Fruit fly (Drosophila melanogaster) whole organism, embryonic: ENCODE data around the gene CG5928.

Experiments used
- Ada2b ChIP-seq: fragments of 200-800 bp; sonication (Bioruptor generic); IDR thresholded peaks from 2 replicates; pipeline ENCODE4 v1.3.6; 2022; ENCODE audit warnings: missing biosample characterization, missing genetic modification characterization
- Aef1 ChIP-seq: fragments of 200-800 bp; sonication (Bioruptor generic); IDR thresholded peaks from 3 replicates; pipeline ENCODE4 v1.3.6; 2022; ENCODE audit warnings: missing biosample characterization, missing genetic modification characterization
- Bdp1 ChIP-seq: fragments of 200-800 bp; sonication (Bioruptor generic); optimal IDR thresholded peaks from 3 replicates; lab custom pipeline; 2016; ENCODE audit warnings: missing biosample characterization, missing genetic modification characterization
- BtbVII ChIP-seq: fragments of 200-800 bp; sonication (Bioruptor generic); optimal IDR thresholded peaks from 3 replicates; lab custom pipeline; 2017; ENCODE audit warnings: missing biosample characterization, mild to moderate bottlenecking, missing genetic modification characterization
- Bteb2 ChIP-seq: fragments of 200-800 bp; sonication (Bioruptor generic); optimal IDR thresholded peaks from 2 replicates; lab custom pipeline; 2016; ENCODE audit warnings: missing biosample characterization, missing genetic modification characterization
- CG10147 ChIP-seq: fragments of 200-800 bp; sonication (Bioruptor generic); optimal IDR thresholded peaks from 2 replicates; lab custom pipeline; 2019; ENCODE audit warnings: missing biosample characterization, mild to moderate bottlenecking, missing genetic modification characterization, moderate library complexity
- CG11398 ChIP-seq: fragments of 200-800 bp; sonication (Bioruptor generic); optimal IDR thresholded peaks from 2 replicates; lab custom pipeline; 2016; ENCODE audit warnings: missing biosample characterization, missing genetic modification characterization
- CG13894 ChIP-seq: fragments of 200-800 bp; sonication (Bioruptor generic); optimal IDR thresholded peaks from 3 replicates; lab custom pipeline; 2018; ENCODE audit warnings: missing biosample characterization, mild to moderate bottlenecking, missing genetic modification characterization, moderate library complexity
- CG17328 ChIP-seq: fragments of 200-800 bp; sonication (Bioruptor generic); IDR thresholded peaks from 2 replicates; pipeline ENCODE4 v1.3.6; 2022; ENCODE audit warnings: missing biosample characterization, missing genetic modification characterization
- CG18011 ChIP-seq: fragments of 200-800 bp; sonication (Bioruptor generic); optimal IDR thresholded peaks from 2 replicates; lab custom pipeline; 2017; ENCODE audit warnings: missing biosample characterization, missing genetic modification characterization, mild to moderate bottlenecking, moderate library complexity, missing genotype
- CG18262 ChIP-seq: fragments of 200-800 bp; optimal IDR thresholded peaks from 3 replicates; lab custom pipeline; 2019; ENCODE audit warnings: missing biosample characterization, mild to moderate bottlenecking, missing genetic modification characterization, moderate library complexity
- CG18619 ChIP-seq: fragments of 200-800 bp; sonication (Bioruptor generic); optimal IDR thresholded peaks from 3 replicates; lab custom pipeline; 2017; ENCODE audit warnings: missing biosample characterization, mild to moderate bottlenecking, missing genetic modification characterization
- CG2120 ChIP-seq: fragments of 200-800 bp; sonication (Bioruptor generic); optimal IDR thresholded peaks from 3 replicates; lab custom pipeline; 2016; ENCODE audit warnings: missing biosample characterization, missing genetic modification characterization
- CG30403 ChIP-seq: fragments of 200-800 bp; sonication (Bioruptor generic); optimal IDR thresholded peaks from 3 replicates; lab custom pipeline; 2016; ENCODE audit warnings: missing biosample characterization, missing genetic modification characterization
- CG34422 ChIP-seq: fragments of 200-800 bp; sonication (Bioruptor generic); IDR thresholded peaks from 3 replicates; pipeline ENCODE4 v1.3.6; 2022; ENCODE audit warnings: missing biosample characterization, missing genetic modification characterization
- CG6654 ChIP-seq: fragments of 200-800 bp; sonication (Bioruptor generic); optimal IDR thresholded peaks from 2 replicates; lab custom pipeline; 2017; ENCODE audit warnings: missing biosample characterization, mild to moderate bottlenecking, missing genetic modification characterization
- CG7372 ChIP-seq: fragments of 200-800 bp; sonication (Bioruptor generic); IDR thresholded peaks from 2 replicates; pipeline ENCODE4 v1.3.6; 2022; ENCODE audit warnings: missing biosample characterization, missing genetic modification characterization
- Gug ChIP-seq: fragments of 200-800 bp; sonication (Bioruptor generic); IDR thresholded peaks from 4 replicates; pipeline ENCODE4 v1.3.6; 2022; ENCODE audit warnings: missing biosample characterization, missing genetic modification characterization
- H15 ChIP-seq: fragments of 200-800 bp; sonication (Bioruptor generic); IDR thresholded peaks from 3 replicates; pipeline ENCODE4 v1.3.6; 2022; ENCODE audit warnings: missing biosample characterization, missing genetic modification characterization
- Lim3 ChIP-seq: fragments of 200-800 bp; sonication (Bioruptor generic); IDR thresholded peaks from 2 replicates; pipeline ENCODE4 v1.3.6; 2022; ENCODE audit warnings: missing biosample characterization, missing genetic modification characterization
- MBD-R2 ChIP-seq: fragments of 200-800 bp; sonication (Bioruptor generic); IDR thresholded peaks from 2 replicates; pipeline ENCODE4 v1.3.6; 2022; ENCODE audit warnings: missing biosample characterization, missing genetic modification characterization
- Mad ChIP-seq: fragments of 200-800 bp; sonication (Bioruptor generic); optimal IDR thresholded peaks from 2 replicates; lab custom pipeline; 2016; ENCODE audit warnings: missing biosample characterization, missing genetic modification characterization
- NC2α ChIP-seq: fragments of 200-800 bp; sonication (Bioruptor generic); optimal IDR thresholded peaks from 2 replicates; lab custom pipeline; 2016; ENCODE audit warnings: missing biosample characterization, missing genetic modification characterization
- NFAT ChIP-seq: fragments of 200-800 bp; sonication (Bioruptor generic); IDR thresholded peaks from 2 replicates; pipeline ENCODE4 v1.3.6; 2022; ENCODE audit warnings: missing biosample characterization, missing genetic modification characterization
- NfI ChIP-seq: fragments of 200-800 bp; sonication (Bioruptor generic); optimal IDR thresholded peaks from 3 replicates; lab custom pipeline; 2018; ENCODE audit warnings: missing biosample characterization, mild to moderate bottlenecking, missing genetic modification characterization, moderate library complexity
- Oli ChIP-seq: fragments of 200-800 bp; sonication (Bioruptor generic); optimal IDR thresholded peaks from 2 replicates; lab custom pipeline; 2018; ENCODE audit warnings: missing biosample characterization, mild to moderate bottlenecking, missing genetic modification characterization, moderate library complexity
- Opbp ChIP-seq: fragments of 200-800 bp; sonication (Bioruptor generic); IDR thresholded peaks from 3 replicates; pipeline ENCODE4 v1.3.6; 2022; ENCODE audit warnings: missing biosample characterization, missing genetic modification characterization; ENCODE audit not compliant: partially characterized antibody
- Rfx ChIP-seq: fragments of 200-800 bp; sonication (Bioruptor generic); IDR thresholded peaks from 2 replicates; pipeline ENCODE4 v1.3.6; 2022; ENCODE audit warnings: missing biosample characterization, missing genetic modification characterization
- Sox100B ChIP-seq: fragments of 200-800 bp; sonication (Bioruptor generic); optimal IDR thresholded peaks from 3 replicates; lab custom pipeline; 2018; ENCODE audit warnings: missing biosample characterization, mild to moderate bottlenecking, missing genetic modification characterization
- Taf1 ChIP-seq: fragments of 200-800 bp; sonication (Bioruptor generic); IDR thresholded peaks from 2 replicates; pipeline ENCODE4 v1.3.6; 2022; ENCODE audit warnings: missing biosample characterization, missing genetic modification characterization
- Xbp1 ChIP-seq: fragments of 200-800 bp; sonication (Bioruptor generic); optimal IDR thresholded peaks from 3 replicates; lab custom pipeline; 2016; ENCODE audit warnings: missing biosample characterization, mild to moderate bottlenecking, missing genetic modification characterization
- ase ChIP-seq: fragments of 200-800 bp; sonication (Bioruptor generic); IDR thresholded peaks from 3 replicates; pipeline ENCODE4 v1.3.6; 2022; ENCODE audit warnings: missing biosample characterization, missing genetic modification characterization
- cad ChIP-seq: fragments of >200 bp; optimal IDR thresholded peaks from 2 replicates; lab custom pipeline; 2017; ENCODE audit warnings: missing biosample characterization, missing genetic modification characterization
- dan ChIP-seq: fragments of 200-800 bp; sonication (Bioruptor generic); IDR thresholded peaks from 2 replicates; pipeline ENCODE4 v1.3.6; 2022; ENCODE audit warnings: missing biosample characterization, missing genetic modification characterization
- dmrt99B ChIP-seq: fragments of 200-800 bp; sonication (Bioruptor generic); optimal IDR thresholded peaks from 2 replicates; lab custom pipeline; 2018; ENCODE audit warnings: missing biosample characterization, mild to moderate bottlenecking, missing genetic modification characterization, moderate library complexity
- fd64A ChIP-seq: fragments of 200-800 bp; sonication (Bioruptor generic); optimal IDR thresholded peaks from 3 replicates; lab custom pipeline; 2018; ENCODE audit warnings: missing biosample characterization, mild to moderate bottlenecking, missing genetic modification characterization
- gro ChIP-seq: fragments of 200-800 bp; sonication (Bioruptor generic); optimal IDR thresholded peaks from 2 replicates; lab custom pipeline; 2016; ENCODE audit warnings: missing biosample characterization, missing genetic modification characterization
- lilli ChIP-seq: fragments of 200-800 bp; sonication (Bioruptor generic); optimal IDR thresholded peaks from 3 replicates; lab custom pipeline; 2016; ENCODE audit warnings: missing biosample characterization, missing genetic modification characterization
- lmd ChIP-seq: fragments of 200-800 bp; sonication (Bioruptor generic); IDR thresholded peaks from 2 replicates; pipeline ENCODE4 v1.3.6; 2022; ENCODE audit warnings: missing biosample characterization, missing genetic modification characterization
- maf-S ChIP-seq: fragments of 200-800 bp; sonication (Bioruptor generic); optimal IDR thresholded peaks from 2 replicates; lab custom pipeline; 2016; ENCODE audit warnings: missing biosample characterization, missing genetic modification characterization
- otp ChIP-seq: fragments of 200-800 bp; sonication (Bioruptor generic); IDR thresholded peaks from 3 replicates; pipeline ENCODE4, ENCODE4 v1.3.6; 2022; ENCODE audit warnings: missing biosample characterization, missing genetic modification characterization
- pum ChIP-seq: fragments of 200-800 bp; sonication (Bioruptor generic); optimal IDR thresholded peaks from 2 replicates; lab custom pipeline; 2016; ENCODE audit warnings: missing biosample characterization, missing genetic modification characterization
- ranshi ChIP-seq: fragments of 200-800 bp; sonication (Bioruptor generic); IDR thresholded peaks from 2 replicates; pipeline ENCODE4 v1.3.6; 2022; ENCODE audit warnings: missing biosample characterization, missing genetic modification characterization
- shn ChIP-seq: fragments of 200-800 bp; sonication (Bioruptor generic); optimal IDR thresholded peaks from 3 replicates; lab custom pipeline; 2016; ENCODE audit warnings: missing biosample characterization, missing genetic modification characterization
- sim ChIP-seq: fragments of 200-800 bp; sonication (Bioruptor generic); IDR thresholded peaks from 2 replicates; pipeline ENCODE4 v1.3.6; 2022; ENCODE audit warnings: missing biosample characterization, missing genetic modification characterization
- slbo ChIP-seq: fragments of 200-800 bp; sonication (Bioruptor generic); IDR thresholded peaks from 2 replicates; pipeline ENCODE4 v1.3.6; 2022; ENCODE audit warnings: missing biosample characterization, missing genetic modification characterization
- slou ChIP-seq: fragments of 200-800 bp; sonication (Bioruptor generic); optimal IDR thresholded peaks from 3 replicates; lab custom pipeline; 2016; ENCODE audit warnings: missing biosample characterization, missing genetic modification characterization
- tna ChIP-seq: fragments of 200-800 bp; sonication (Bioruptor generic); IDR thresholded peaks from 2 replicates; pipeline ENCODE4 v1.3.6; 2022; ENCODE audit warnings: missing biosample characterization, missing genetic modification characterization; ENCODE audit not compliant: partially characterized antibody
- trem ChIP-seq: fragments of 200-800 bp; optimal IDR thresholded peaks from 3 replicates; lab custom pipeline; 2019; ENCODE audit warnings: missing biosample characterization, mild to moderate bottlenecking, missing genetic modification characterization, moderate library complexity
- unpg ChIP-seq: fragments of 200-800 bp; sonication (Bioruptor generic); optimal IDR thresholded peaks from 3 replicates; lab custom pipeline; 2018; ENCODE audit warnings: missing biosample characterization, mild to moderate bottlenecking, missing genetic modification characterization, moderate library complexity
- vfl ChIP-seq: fragments of 200-800 bp; sonication (Bioruptor generic); optimal IDR thresholded peaks from 2 replicates; lab custom pipeline; 2016; ENCODE audit warnings: missing biosample characterization, missing genetic modification characterization
- zfh2 ChIP-seq: fragments of 200-800 bp; sonication (Bioruptor generic); optimal IDR thresholded peaks from 2 replicates; lab custom pipeline; 2016; ENCODE audit warnings: missing biosample characterization, missing genetic modification characterization

CG5928 gene

DNA sequence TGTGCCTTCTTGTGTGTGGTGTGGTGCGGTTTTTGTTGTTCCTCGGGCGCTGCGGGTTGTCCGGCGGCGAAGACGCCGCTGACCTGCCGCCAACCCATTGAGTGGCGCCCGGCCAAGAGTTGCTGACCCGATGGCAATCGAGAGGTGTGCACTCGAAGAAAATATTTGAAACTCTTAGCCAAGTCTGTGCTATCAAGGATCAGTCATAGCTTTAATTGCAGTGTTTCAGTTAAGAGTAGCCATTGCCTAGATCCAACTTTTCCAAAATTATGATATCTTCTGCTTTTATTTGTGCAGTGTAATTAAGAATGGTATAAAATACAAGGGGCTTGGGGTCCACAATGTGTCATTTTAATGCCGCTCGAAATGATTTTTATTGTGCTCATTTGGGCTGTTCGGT lies 43.1 kb upstream of the CG5928 start (continued):
- TF ChIP-seq cad (GFP tag; lab: Kevin White, UChicago), result no peak
- TF ChIP-seq Xbp1 (GFP tag; lab: Kevin White, UChicago), result peak; percentile 64
- TF ChIP-seq CG11398 (GFP tag; lab: Kevin White, UChicago), result no peak
- TF ChIP-seq ranshi, result peak; percentile 44; the same call in 1 of the 2 replicates
- TF ChIP-seq CG10147 (GFP tag; lab: Kevin White, UChicago), result no peak
- no peak for TF ChIP-seq CG13894 (tag; lab: Kevin White, UChicago)
- TF ChIP-seq Lim3 (GFP tag; lab: Robert Waterston, UW), result no peak
- peak; percentile 31 for TF ChIP-seq CG6654
- TF ChIP-seq CG18262 (tag; lab: Kevin White, UChicago), result peak; percentile 75
- no peak for TF ChIP-seq Ada2b
- TF ChIP-seq otp (GFP tag; lab: Robert Waterston, UW), result 0 out of 3 replicates have a peak, but pooled peaks have one; percentile 39
- TF ChIP-seq MBD-R2 (GFP tag; lab: Robert Waterston, UW), result no peak
- peak; percentile 42 for TF ChIP-seq trem (tag; lab: Kevin White, UChicago)
- peak; percentile 16 for TF ChIP-seq NC2α
- 0 out of 2 replicates have a peak, but pooled peaks have one; percentile 55 for TF ChIP-seq sim (GFP tag; lab: Robert Waterston, UW)
- no peak for TF ChIP-seq gro (GFP tag; lab: Kevin White, UChicago)
- TF ChIP-seq dmrt99B (tag; lab: Kevin White, UChicago), result peak; percentile 37
- TF ChIP-seq BtbVII (GFP tag; lab: Kevin White, UChicago), result no peak
- TF ChIP-seq Bteb2 (GFP tag; lab: Kevin White, UChicago), result no peak
- no peak for TF ChIP-seq tna
- peak; percentile 55 for TF ChIP-seq lmd (GFP tag; lab: Robert Waterston, UW)
- peak; percentile 42; the same call in 2 of the 4 replicates for TF ChIP-seq Gug
- TF ChIP-seq CG34422 (GFP tag; lab: Robert Waterston, UW), result peak; percentile 58; the same call in 1 of the 3 replicates
- no peak for TF ChIP-seq CG2120 (GFP tag; lab: Kevin White, UChicago)
- TF ChIP-seq Bdp1 (GFP tag; lab: Kevin White, UChicago), result peak; percentile 18
- TF ChIP-seq CG30403 (GFP tag; lab: Kevin White, UChicago), result peak; percentile 57
- no peak for TF ChIP-seq Taf1
- TF ChIP-seq Mad (GFP tag; lab: Kevin White, UChicago), result no peak
- no peak for TF ChIP-seq fd64A (GFP tag; lab: Kevin White, UChicago)
- no peak for TF ChIP-seq dan
- no peak for TF ChIP-seq Rfx (GFP tag; lab: Robert Waterston, UW)
- TF ChIP-seq lilli (GFP tag; lab: Kevin White, UChicago), result no peak
- no peak for TF ChIP-seq Aef1 (GFP tag; lab: Robert Waterston, UW)
- TF ChIP-seq zfh2 (GFP tag; lab: Kevin White, UChicago), result no peak
- peak; percentile 24 for TF ChIP-seq pum (GFP tag; lab: Kevin White, UChicago)
- peak; percentile 4 for TF ChIP-seq vfl (GFP tag; lab: Kevin White, UChicago)
- TF ChIP-seq CG18619 (GFP tag; lab: Kevin White, UChicago), result no peak
- TF ChIP-seq Opbp (GFP tag; lab: Robert Waterston, UW), result no peak
- peak; percentile 47; the same call in 1 of the 3 replicates for TF ChIP-seq ase
- no peak for TF ChIP-seq NFAT (GFP tag; lab: Robert Waterston, UW)
- TF ChIP-seq maf-S (GFP tag; lab: Kevin White, UChicago), result peak; percentile 29
- no peak for TF ChIP-seq slbo (GFP tag; lab: Robert Waterston, UW)
- TF ChIP-seq CG7372, result 0 out of 2 replicates have a peak, but pooled peaks have one; percentile 35
- TF ChIP-seq H15 (GFP tag; lab: Robert Waterston, UW), result no peak
- TF ChIP-seq CG17328 (GFP tag; lab: Robert Waterston, UW), result peak; percentile 67
- TF ChIP-seq Sox100B, result peak; percentile 9
- TF ChIP-seq slou (GFP tag; lab: Kevin White, UChicago), result no peak
- TF ChIP-seq Oli, result peak; percentile 58
- TF ChIP-seq CG18011 (GFP tag; lab: Kevin White, UChicago), result no peak
- TF ChIP-seq unpg (GFP tag; lab: Kevin White, UChicago), result peak; percentile 64
- peak; percentile 22 for TF ChIP-seq shn (GFP tag; lab: Kevin White, UChicago)
- peak; percentile 1 for TF ChIP-seq NfI (GFP tag; lab: Kevin White, UChicago)
